Worm (Caenorhabditis elegans) whole organism, L4/young adult: ENCODE results near the gene K09A9.6.

Source experiments
- W03F9.2 ChIP-seq: fragments of 150-350 bp; optimal IDR thresholded peaks from 2 replicates; lab custom pipeline; 2014; ENCODE audit warnings: missing biosample characterization, missing genetic modification characterization
- dao-5 ChIP-seq: sonication (generic microtip); optimal IDR thresholded peaks from 2 replicates; lab custom pipeline; 2016; ENCODE audit warnings: missing genotype, missing genetic modification characterization, moderate library complexity, missing compliant biosample characterization
- him-1 ChIP-seq: sonication (generic microtip); optimal IDR thresholded peaks from 2 replicates; lab custom pipeline; 2016; ENCODE audit warnings: missing genotype, missing genetic modification reagents, missing genetic modification characterization, missing compliant biosample characterization

DNA sequence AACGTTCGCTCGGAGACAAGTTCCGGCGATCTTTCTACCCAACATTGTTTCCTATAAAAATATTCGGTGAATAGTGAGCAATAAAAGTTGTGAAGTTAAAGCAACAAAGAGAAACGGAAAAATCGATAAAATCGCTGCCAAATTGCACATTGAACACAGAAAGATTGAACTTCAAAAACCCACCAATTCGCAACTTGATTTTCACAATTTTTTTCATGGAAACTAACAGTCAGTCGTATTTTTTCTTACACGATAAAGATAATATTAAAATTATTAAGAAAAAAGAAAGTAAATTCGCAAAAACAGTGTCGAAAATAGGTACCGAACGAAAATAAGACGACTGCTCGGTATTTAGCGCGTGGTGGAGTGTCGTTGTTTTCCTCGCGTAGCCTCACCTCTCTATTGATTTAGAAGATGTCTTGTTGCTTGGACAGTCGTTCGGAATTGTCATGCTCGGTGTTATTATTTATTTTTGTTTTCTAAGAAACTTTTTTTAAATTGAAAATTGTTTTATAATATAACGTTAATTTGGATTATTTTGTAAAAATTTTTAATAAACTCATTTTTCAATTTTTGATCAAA, 13.4 kb downstream of the K09A9.6 start, which contains the start of gene gas-1:
- no peak for TF ChIP-seq dao-5 (tag; lab: Kevin White, UChicago)
- no peak for TF ChIP-seq W03F9.2 (tag; lab: Kevin White, UChicago)
- no peak for TF ChIP-seq him-1 (tag; lab: Kevin White, UChicago)
